Fruit fly (Drosophila melanogaster): ENCODE results near the gene Cpsf5.

DNA sequence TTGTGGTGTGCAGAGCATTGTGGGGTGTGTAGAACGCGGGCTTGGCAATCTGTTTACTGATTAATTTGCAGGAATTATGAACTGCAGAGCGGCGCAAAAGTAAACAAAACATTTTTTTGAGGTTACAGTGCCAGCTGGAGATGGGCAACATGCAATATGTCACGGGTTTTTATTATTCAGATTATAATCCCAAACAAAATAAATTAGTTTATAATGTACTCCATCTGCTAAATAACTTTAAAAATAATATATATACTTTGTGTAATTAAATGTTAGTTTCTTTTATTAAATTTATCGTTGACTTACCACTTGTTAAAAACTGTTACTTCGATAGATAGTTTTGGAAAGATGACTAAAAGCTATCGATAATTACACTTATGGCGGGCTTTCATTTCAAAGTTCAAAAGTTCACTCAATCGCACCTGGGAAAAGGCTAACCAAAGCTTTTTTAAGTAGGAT is 39.9 kb upstream of the Cpsf5 start, which contains the start of gene Fdx1:
- TF ChIP-seq insv (optimal IDR thresholded peaks at IDR 0.05) (no peak), psq (optimal IDR thresholded peaks at IDR 0.05) (no peak)

Measured in Kc167 (cell line).